Fruit fly (Drosophila melanogaster) whole organism: ENCODE measurements around the gene ArfGAP1.

Experiments
- CG8478 ChIP-seq: fragments of >200 bp; optimal IDR thresholded peaks from 2 replicates; lab custom pipeline; 2018; ENCODE audit warnings: inconsistent platforms
- pan ChIP-seq: fragments of >200 bp; optimal IDR thresholded peaks from 2 replicates; lab custom pipeline; 2017
- psq ChIP-seq: fragments of >200 bp; optimal IDR thresholded peaks from 2 replicates; lab custom pipeline; 2017
- usp ChIP-seq: fragments of >200 bp; optimal IDR thresholded peaks from 2 replicates; lab custom pipeline; 2017; ENCODE audit warnings: missing biosample characterization, missing genetic modification characterization, mixed read lengths

dm6 chr3L:12387063-12387462, 30.3 kb downstream of the ArfGAP1 start:
- no peak for TF ChIP-seq CG8478 (lab: Kevin White, UChicago)
- TF ChIP-seq pan (lab: Kevin White, UChicago), result no peak
- TF ChIP-seq psq (lab: Kevin White, UChicago), result no peak
- TF ChIP-seq usp (GFP tag; lab: Kevin White, UChicago), result no peak
